Worm (Caenorhabditis elegans) whole organism, dauer: ENCODE results near the gene chil-27.
"Not testable (repeated sequence)": the region's sequence is repeated elsewhere in the genome, so short reads cannot be mapped to it uniquely, and the experiment has no call there.

Experiments used
- unc-62 ChIP-seq: sonication (generic microtip); optimal IDR thresholded peaks from 2 replicates; lab custom pipeline; 2017; ENCODE audit warnings: missing biosample characterization, missing genetic modification reagents, missing genetic modification characterization

The chil-27 gene

ce11 chrII:9477567-9477966 lies at the start of gene chil-27:
TSS of gene chil-27 (plus strand) at chrII:9477867.
- no peak for TF ChIP-seq unc-62 (GFP tag; lab: Kevin White, UChicago)

- TF ChIP-seq unc-62 (GFP tag; lab: Kevin White, UChicago): no peak
Measured at ce11 chrII:9431119-9431518, 46.5 kb upstream of the chil-27 start.

ce11 chrII:9433609-9434008 lies 44.1 kb upstream of the chil-27 start, which contains the start of gene kin-15:
TSS of gene kin-15 (minus strand) at chrII:9433709.
- no peak for TF ChIP-seq unc-62 (GFP tag; lab: Kevin White, UChicago)

ce11 chrII:9436009-9436408 lies 41.7 kb upstream of the chil-27 start, which contains the start of gene kin-16:
TSS of gene kin-16 (minus strand) at chrII:9436109.
- TF ChIP-seq unc-62 (GFP tag; lab: Kevin White, UChicago): no peak

- no peak for TF ChIP-seq unc-62 (GFP tag; lab: Kevin White, UChicago)
Measured at ce11 chrII:9438227-9438626, 39.4 kb upstream of the chil-27 start, which contains the start of gene chil-13. TSS of gene chil-13 (minus strand) at chrII:9438327.

- TF ChIP-seq unc-62 (GFP tag; lab: Kevin White, UChicago): no peak
Measured at ce11 chrII:9438853-9439252, 38.8 kb upstream of the chil-27 start.

- TF ChIP-seq unc-62 (GFP tag; lab: Kevin White, UChicago): no peak
Measured at ce11 chrII:9440060-9440459, 37.6 kb upstream of the chil-27 start, which contains the start of gene chil-17. TSS of gene chil-17 (minus strand) at chrII:9440160.

ce11 chrII:9441838-9442237 lies 35.8 kb upstream of the chil-27 start, which contains the start of gene chil-16:
TSS of gene chil-16 (minus strand) at chrII:9441938.
- no peak for TF ChIP-seq unc-62 (GFP tag; lab: Kevin White, UChicago)

- no peak for TF ChIP-seq unc-62 (GFP tag; lab: Kevin White, UChicago)
Measured at ce11 chrII:9443522-9443921, 34.1 kb upstream of the chil-27 start, which contains the start of gene chil-15. TSS of gene chil-15 (minus strand) at chrII:9443622.

ce11 chrII:9445368-9445767 lies 32.3 kb upstream of the chil-27 start, which contains the start of gene R09D1.13:
TSS of gene R09D1.13 (minus strand) at chrII:9445468.
- no peak for TF ChIP-seq unc-62 (GFP tag; lab: Kevin White, UChicago)

- no peak for TF ChIP-seq unc-62 (GFP tag; lab: Kevin White, UChicago)
Measured at ce11 chrII:9447965-9448364, 29.7 kb upstream of the chil-27 start, which contains the start of gene chil-18. TSS of gene chil-18 (plus strand) at chrII:9448265.

- TF ChIP-seq unc-62 (GFP tag; lab: Kevin White, UChicago): not testable (repeated sequence)
Measured at ce11 chrII:9452172-9452571, 25.5 kb upstream of the chil-27 start, which contains the start of gene R09D1.12. TSS of gene R09D1.12 (minus strand) at chrII:9452272.

- no peak for TF ChIP-seq unc-62 (GFP tag; lab: Kevin White, UChicago)
Measured at ce11 chrII:9454304-9454703, 23.4 kb upstream of the chil-27 start, which contains the start of gene chil-19. TSS of gene chil-19 (minus strand) at chrII:9454404.

- TF ChIP-seq unc-62 (GFP tag; lab: Kevin White, UChicago): not testable (repeated sequence)
Measured at ce11 chrII:9459462-9459861, 18.2 kb upstream of the chil-27 start, which contains the start of gene R09D1.14. TSS of gene R09D1.14 (minus strand) at chrII:9459562.

- not testable (repeated sequence) for TF ChIP-seq unc-62 (GFP tag; lab: Kevin White, UChicago)
Measured at ce11 chrII:9461881-9462280, 15.8 kb upstream of the chil-27 start, which contains the start of gene chil-21. TSS of gene chil-21 (minus strand) at chrII:9461981.

- TF ChIP-seq unc-62 (GFP tag; lab: Kevin White, UChicago): no peak
Measured at ce11 chrII:9466095-9466494, 11.6 kb upstream of the chil-27 start, which contains the start of gene chil-22. TSS of gene chil-22 (minus strand) at chrII:9466195.

- TF ChIP-seq unc-62 (GFP tag; lab: Kevin White, UChicago): no peak
Measured at ce11 chrII:9468414-9468813, 9.3 kb upstream of the chil-27 start, which contains the start of gene chil-23. TSS of gene chil-23 (minus strand) at chrII:9468611.
